Worm (Caenorhabditis elegans): ENCODE results near the gene cnc-3.

ce11 chrV:1411459-1411858 lies 36.3 kb upstream of the cnc-3 start, which contains the start of gene snt-5:
- TF ChIP-seq mdl-1 (tag; optimal IDR thresholded peaks at IDR 0.05): no peak
- no peak for TF ChIP-seq aly-2 (tag; optimal IDR thresholded peaks at IDR 0.05)
- no peak for TF ChIP-seq elt-2 (tag; optimal IDR thresholded peaks at IDR 0.05)
- TF ChIP-seq unc-39 (tag; optimal IDR thresholded peaks at IDR 0.05): no peak
- no peak for TF ChIP-seq unc-62 (GFP tag; optimal IDR thresholded peaks at IDR 0.05)
- TF ChIP-seq ztf-4 (tag; optimal IDR thresholded peaks at IDR 0.05): no peak
- no peak for TF ChIP-seq skn-1 (tag; optimal IDR thresholded peaks at IDR 0.05)
- no peak for TF ChIP-seq ceh-28 (tag; optimal IDR thresholded peaks at IDR 0.05)
- TF ChIP-seq jun-1 (tag; optimal IDR thresholded peaks at IDR 0.05): no peak
- no peak for TF ChIP-seq sea-2 (GFP tag; optimal IDR thresholded peaks at IDR 0.05)
